Worm (Caenorhabditis elegans) whole organism, L2 larva: Measurements from ENCODE around the gene C06G4.4.
A peak's percentile ranks its signal among the peaks of the same experiment; 100 is the strongest.

ENCODE experiments used
- C34F6.9 ChIP-seq: fragments of 150-350 bp; optimal IDR thresholded peaks from 2 replicates; lab custom pipeline; 2014; ENCODE audit warnings: missing biosample characterization, missing genetic modification characterization
- F13H6.1 ChIP-seq: sonication (generic microtip); optimal IDR thresholded peaks from 2 replicates; lab custom pipeline; 2016; ENCODE audit warnings: missing genetic modification characterization, missing compliant biosample characterization
- Y55F3AM.14 ChIP-seq: fragments of 200-800 bp; sonication (Bioruptor generic); optimal IDR thresholded peaks from 2 replicates; lab custom pipeline; 2018; ENCODE audit warnings: mild to moderate bottlenecking, missing genetic modification characterization, missing compliant biosample characterization
- alr-1 ChIP-seq: fragments of 150-350 bp; optimal IDR thresholded peaks from 2 replicates; lab custom pipeline; 2014; ENCODE audit warnings: missing biosample characterization, missing genetic modification characterization
- aly-2 ChIP-seq: fragments of 150-350 bp; optimal IDR thresholded peaks from 2 replicates; lab custom pipeline; 2014; ENCODE audit warnings: missing biosample characterization, missing genetic modification characterization
- ama-1 ChIP-seq: fragments of 150-350 bp; optimal IDR thresholded peaks from 2 replicates; lab custom pipeline; 2018; ENCODE audit warnings: inconsistent platforms
- blmp-1 ChIP-seq: sonication (generic microtip); optimal IDR thresholded peaks from 2 replicates; lab custom pipeline; 2017; ENCODE audit warnings: missing genetic modification characterization, mild to moderate bottlenecking, missing compliant biosample characterization, antibody characterized with exemption, moderate library complexity; ENCODE audit not compliant: insufficient read depth
- ceh-82 ChIP-seq: fragments of 150-350 bp; optimal IDR thresholded peaks from 2 replicates; lab custom pipeline; 2014; ENCODE audit warnings: missing biosample characterization, missing genetic modification characterization
- crh-2 ChIP-seq: sonication (generic microtip); optimal IDR thresholded peaks from 2 replicates; lab custom pipeline; 2017; ENCODE audit warnings: missing biosample characterization, missing genetic modification characterization
- dmd-4 ChIP-seq: sonication (generic microtip); optimal IDR thresholded peaks from 2 replicates; lab custom pipeline; 2017; ENCODE audit warnings: missing biosample characterization, missing genetic modification characterization
- egl-27 ChIP-seq: sonication (generic microtip); optimal IDR thresholded peaks from 3 replicates; lab custom pipeline; 2017; ENCODE audit warnings: missing biosample characterization, missing genetic modification reagents, missing genetic modification characterization
- elt-1 ChIP-seq: fragments of 150-350 bp; optimal IDR thresholded peaks from 2 replicates; lab custom pipeline; 2014; ENCODE audit warnings: missing biosample characterization, missing genetic modification characterization
- fos-1 ChIP-seq: fragments of 150-350 bp; optimal IDR thresholded peaks from 2 replicates; lab custom pipeline; 2014; ENCODE audit warnings: missing biosample characterization, missing genetic modification characterization
- gmeb-1 ChIP-seq: fragments of 150-350 bp; optimal IDR thresholded peaks from 2 replicates; lab custom pipeline; 2014; ENCODE audit warnings: missing biosample characterization, missing genetic modification characterization
- lin-11 ChIP-seq: fragments of 150-350 bp; sonication (generic microtip); optimal IDR thresholded peaks from 2 replicates; lab custom pipeline; 2014; ENCODE audit warnings: missing biosample characterization, missing genetic modification characterization, inconsistent platforms, mixed read lengths
- lin-13 ChIP-seq: fragments of 150-350 bp; optimal IDR thresholded peaks from 2 replicates; lab custom pipeline; 2014; ENCODE audit warnings: missing biosample characterization, missing genetic modification reagents, missing genetic modification characterization
- lin-39 ChIP-seq: fragments of 150-350 bp; optimal IDR thresholded peaks from 2 replicates; lab custom pipeline; 2014; ENCODE audit warnings: missing biosample characterization, missing genetic modification reagents, missing genetic modification characterization
- lsy-2 ChIP-seq, 2 experiments: fragments of 150-350 bp in 1 of 2; sonication (generic microtip) in 1 of 2; optimal IDR thresholded peaks; 2 replicates each; lab custom pipeline; 2014 to 2017; ENCODE audit warnings: missing biosample characterization in 2 of 2, missing genetic modification characterization in 2 of 2
- mab-5 ChIP-seq: fragments of 150-350 bp; optimal IDR thresholded peaks from 2 replicates; lab custom pipeline; 2014; ENCODE audit warnings: missing biosample characterization, missing genetic modification characterization
- mbf-1 ChIP-seq: sonication (generic microtip); optimal IDR thresholded peaks from 2 replicates; lab custom pipeline; 2017; ENCODE audit warnings: missing biosample characterization, missing genetic modification characterization
- mdl-1 ChIP-seq, 2 experiments: fragments of 150-350 bp in 1 of 2; sonication (generic microtip) in 1 of 2; optimal IDR thresholded peaks; 2 replicates each; lab custom pipeline; 2017; ENCODE audit warnings: missing biosample characterization in 2 of 2, missing genetic modification characterization in 2 of 2
- nhr-10 ChIP-seq: sonication (generic microtip); optimal IDR thresholded peaks from 2 replicates; lab custom pipeline; 2017; ENCODE audit warnings: missing biosample characterization, missing genetic modification characterization
- nhr-11 ChIP-seq: fragments of 150-350 bp; optimal IDR thresholded peaks from 2 replicates; lab custom pipeline; 2014; ENCODE audit warnings: missing biosample characterization, missing genetic modification characterization
- nhr-12 ChIP-seq: fragments of 150-350 bp; optimal IDR thresholded peaks from 2 replicates; lab custom pipeline; 2014; ENCODE audit warnings: missing biosample characterization, missing genetic modification characterization
- nhr-129 ChIP-seq: fragments of 150-350 bp; optimal IDR thresholded peaks from 2 replicates; lab custom pipeline; 2014; ENCODE audit warnings: missing biosample characterization, missing genetic modification characterization
- nhr-23 ChIP-seq: fragments of 150-350 bp; optimal IDR thresholded peaks from 2 replicates; lab custom pipeline; 2014; ENCODE audit warnings: missing biosample characterization, missing genetic modification reagents, missing genetic modification characterization
- nhr-237 ChIP-seq: fragments of 150-350 bp; optimal IDR thresholded peaks from 2 replicates; lab custom pipeline; 2014; ENCODE audit warnings: missing biosample characterization, missing genetic modification characterization
- nhr-25 ChIP-seq: fragments of 150-350 bp; sonication (generic microtip); optimal IDR thresholded peaks from 3 replicates; lab custom pipeline; 2014; ENCODE audit warnings: missing biosample characterization, missing genetic modification characterization
- nhr-6 ChIP-seq: fragments of 150-350 bp; optimal IDR thresholded peaks from 2 replicates; lab custom pipeline; 2014; ENCODE audit warnings: missing biosample characterization, missing genetic modification characterization
- nhr-77 ChIP-seq: fragments of 150-350 bp; optimal IDR thresholded peaks from 2 replicates; lab custom pipeline; 2014; ENCODE audit warnings: missing biosample characterization, missing genetic modification characterization
- peb-1 ChIP-seq: fragments of 150-350 bp; optimal IDR thresholded peaks from 2 replicates; lab custom pipeline; 2014; ENCODE audit warnings: missing biosample characterization, missing genetic modification characterization
- sem-4 ChIP-seq: fragments of 150-350 bp; optimal IDR thresholded peaks from 2 replicates; lab custom pipeline; 2014; ENCODE audit warnings: missing biosample characterization, missing genetic modification reagents, missing genetic modification characterization
- skn-1 ChIP-seq: sonication (generic microtip); optimal IDR thresholded peaks from 2 replicates; lab custom pipeline; 2017; ENCODE audit warnings: missing biosample characterization, missing genetic modification characterization
- sma-3 ChIP-seq: sonication (generic microtip); optimal IDR thresholded peaks from 2 replicates; lab custom pipeline; 2016; ENCODE audit warnings: missing genetic modification reagents, missing genetic modification characterization, missing compliant biosample characterization
- snpc-4 ChIP-seq: fragments of 150-350 bp; optimal IDR thresholded peaks from 2 replicates; lab custom pipeline; 2014; ENCODE audit warnings: missing biosample characterization, missing genetic modification characterization
- unc-39 ChIP-seq: fragments of 150-350 bp; optimal IDR thresholded peaks from 2 replicates; lab custom pipeline; 2014; ENCODE audit warnings: missing biosample characterization, missing genetic modification characterization
- unc-55 ChIP-seq: fragments of 150-350 bp; sonication (generic microtip); optimal IDR thresholded peaks from 3 replicates; lab custom pipeline; 2014; ENCODE audit warnings: missing biosample characterization, missing genetic modification reagents, missing genetic modification characterization
- unc-62 ChIP-seq: fragments of 150-350 bp; optimal IDR thresholded peaks from 2 replicates; lab custom pipeline; 2014; ENCODE audit warnings: missing biosample characterization, missing genetic modification reagents, missing genetic modification characterization
- zag-1 ChIP-seq: fragments of 150-350 bp; optimal IDR thresholded peaks from 2 replicates; lab custom pipeline; 2014; ENCODE audit warnings: missing biosample characterization, missing genetic modification characterization
- ztf-1 ChIP-seq: fragments of 200-800 bp; sonication (Bioruptor generic); conservative IDR thresholded peaks from 2 replicates; pipeline ENCODE4 v1.3.6; 2022; ENCODE audit warnings: missing genetic modification characterization, missing compliant biosample characterization
- ztf-11 ChIP-seq: sonication (generic microtip); optimal IDR thresholded peaks from 2 replicates; lab custom pipeline; 2017; ENCODE audit warnings: missing biosample characterization, missing genetic modification characterization
- ztf-4 ChIP-seq: fragments of 150-350 bp; optimal IDR thresholded peaks from 2 replicates; lab custom pipeline; 2014; ENCODE audit warnings: missing biosample characterization, missing genetic modification characterization

The C06G4.4 gene

DNA sequence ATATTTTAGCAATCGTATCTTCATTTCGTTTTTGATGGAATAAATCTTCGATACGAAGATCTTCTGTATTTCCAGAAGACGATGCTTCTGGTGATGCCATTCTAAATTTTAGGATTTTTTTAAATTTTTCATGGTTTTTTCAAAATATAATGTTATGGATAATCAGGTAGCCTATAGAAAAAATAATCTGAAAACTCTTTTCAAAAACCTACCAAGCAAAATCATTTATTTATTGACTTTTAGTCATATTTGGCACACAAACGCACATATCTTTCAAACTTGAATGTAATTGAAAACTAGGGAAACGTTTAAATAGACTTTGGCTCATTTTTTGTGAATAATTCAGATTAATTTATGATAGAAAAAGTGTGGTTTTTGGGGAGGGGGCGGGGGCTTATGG is 38.8 kb upstream of the C06G4.4 start, which contains the start of gene F44B9.5:
F44B9.5 (minus strand) TSS at position 101 of the 400 bp plus-strand sequence.
- TF ChIP-seq unc-62 (no peak), Y55F3AM.14 (no peak), fos-1 (tag; lab: Kevin White, UChicago) (no peak), gmeb-1 (tag; lab: Kevin White, UChicago) (no peak), ztf-1 (GFP tag; lab: Robert Waterston, UW) (no peak), nhr-25 (tag; lab: Kevin White, UChicago) (no peak), nhr-129 (tag; lab: Kevin White, UChicago) (no peak), nhr-10 (tag; lab: Kevin White, UChicago) (no peak), nhr-237 (no peak), egl-27 (no peak), dmd-4 (tag; lab: Kevin White, UChicago) (no peak), unc-39 (no peak), blmp-1 (tag; lab: Kevin White, UChicago) (no peak), mbf-1 (tag; lab: Kevin White, UChicago) (no peak), snpc-4 (tag; lab: Kevin White, UChicago) (no peak), lsy-2 (tag; optimal IDR thresholded peaks at IDR 0.05; lab: Kevin White, UChicago) (no peak), ztf-4 (no peak), elt-1 (no peak), ceh-82 (tag; lab: Kevin White, UChicago) (no peak)
- TF ChIP-seq, all 48 proteins: peak for 0

- TF ChIP-seq sma-3 (GFP tag; lab: Kevin White, UChicago) (no peak), alr-1 (no peak), nhr-77 (tag; lab: Kevin White, UChicago) (no peak), egl-27 (no peak), aly-2 (tag; lab: Kevin White, UChicago) (no peak), mdl-1 (tag; optimal IDR thresholded peaks at IDR 0.05; lab: Kevin White, UChicago) (no peak), nhr-6 (tag; lab: Kevin White, UChicago) (no peak), dmd-4 (tag; lab: Kevin White, UChicago) (no peak), Y55F3AM.14 (no peak), lin-39 (no peak), lsy-2 (tag; optimal IDR thresholded peaks at IDR 0.05; lab: Kevin White, UChicago) (no peak), ztf-11 (no peak), nhr-11 (tag; lab: Kevin White, UChicago) (no peak), nhr-12 (tag; lab: Kevin White, UChicago) (no peak), mab-5 (tag; lab: Kevin White, UChicago) (no peak), peb-1 (no peak), zag-1 (no peak), sem-4 (no peak), unc-55 (GFP tag; lab: Kevin White, UChicago) (no peak)
These were observed 36.0 kb upstream of the C06G4.4 start for ce11 chrIII:8013582-8013981.

DNA sequence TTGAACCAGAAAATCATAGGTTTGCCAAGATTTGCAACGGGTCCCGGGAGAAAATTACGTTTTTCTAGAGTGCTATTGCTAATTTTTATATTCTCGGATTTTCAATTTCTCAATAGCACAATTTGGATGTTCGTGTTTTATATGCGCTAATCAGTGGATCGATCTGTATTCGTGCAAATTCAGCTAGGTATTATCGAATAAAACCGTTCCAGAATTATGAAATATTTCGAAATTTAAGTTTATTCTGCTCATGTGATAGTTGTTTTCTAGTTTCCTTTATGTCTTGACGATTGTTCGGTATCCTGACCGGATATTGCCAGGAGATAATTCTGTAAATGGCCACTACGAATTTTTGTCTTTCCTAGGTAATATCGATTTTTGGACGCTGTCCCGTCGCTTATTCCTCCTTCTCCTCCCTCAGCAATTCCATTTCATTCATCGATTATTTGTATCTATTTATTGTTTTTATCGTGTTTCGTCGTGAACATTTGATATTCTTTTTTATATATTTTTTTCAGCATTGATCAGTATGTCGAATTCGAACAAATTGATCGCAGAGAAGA is 32.7 kb upstream of the C06G4.4 start, which contains the start of gene cit-1.2:
cit-1.2 (plus strand) TSS at position 513 of the 563 bp plus-strand sequence.
- TF ChIP-seq lin-11 (no peak), nhr-129 (tag; lab: Kevin White, UChicago) (peak; percentile 55)

- TF ChIP-seq nhr-11 (tag; lab: Kevin White, UChicago) (no peak), nhr-6 (tag; lab: Kevin White, UChicago) (no peak), mbf-1 (tag; lab: Kevin White, UChicago) (no peak), unc-62 (no peak), nhr-23 (tag; lab: Kevin White, UChicago) (no peak), crh-2 (tag; lab: Kevin White, UChicago) (no peak), nhr-129 (tag; lab: Kevin White, UChicago) (no peak), elt-1 (no peak), sma-3 (GFP tag; lab: Kevin White, UChicago) (no peak), lin-39 (no peak), peb-1 (no peak), Y55F3AM.14 (no peak), zag-1 (no peak), ztf-11 (no peak), ztf-1 (GFP tag; lab: Robert Waterston, UW) (no peak), ceh-82 (tag; lab: Kevin White, UChicago) (no peak), C34F6.9 (tag; lab: Kevin White, UChicago) (peak; percentile 53), blmp-1 (tag; lab: Kevin White, UChicago) (no peak), F13H6.1 (tag; lab: Kevin White, UChicago) (no peak), lin-13 (GFP tag; lab: Kevin White, UChicago) (no peak), nhr-77 (tag; lab: Kevin White, UChicago) (no peak), sem-4 (no peak), skn-1 (tag; lab: Kevin White, UChicago) (no peak), lsy-2 (tag; optimal IDR thresholded peaks at IDR 0.05; lab: Kevin White, UChicago) (peak in 1 of 2 experiments; percentile 39), ztf-4 (no peak), ama-1 (lab: Kevin White, UChicago) (peak; percentile 54), unc-55 (GFP tag; lab: Kevin White, UChicago) (peak; percentile 51), fos-1 (tag; lab: Kevin White, UChicago) (peak; percentile 58), lin-11 (peak; percentile 1)
These were observed 32.2 kb upstream of the C06G4.4 start, which contains the start of gene cit-1.1 for ce11 chrIII:8009769-8010168. Gene cit-1.1 (minus strand): TSS chrIII:8009821.
